Fruit fly (Drosophila melanogaster) whole organism, pupa: ENCODE measurements around the gene CG1416.

Experiments
- CG13204 ChIP-seq: fragments of 200-800 bp; sonication (Bioruptor generic); optimal IDR thresholded peaks from 2 replicates; lab custom pipeline; 2018; ENCODE audit warnings: missing biosample characterization, mild to moderate bottlenecking, missing genetic modification characterization, moderate library complexity
- CG34367 ChIP-seq: fragments of 200-800 bp; sonication (Bioruptor generic); optimal IDR thresholded peaks from 2 replicates; lab custom pipeline; 2018; ENCODE audit warnings: missing biosample characterization, mild to moderate bottlenecking, missing genetic modification characterization
- CG9948 ChIP-seq: fragments of 200-800 bp; sonication (Bioruptor generic); optimal IDR thresholded peaks from 2 replicates; lab custom pipeline; 2018; ENCODE audit warnings: missing biosample characterization, mild to moderate bottlenecking, missing genetic modification characterization, moderate library complexity
- EcR ChIP-seq: fragments of 200-800 bp; sonication (Bioruptor generic); optimal IDR thresholded peaks from 3 replicates; lab custom pipeline; 2019; ENCODE audit warnings: missing biosample characterization, missing genetic modification characterization, mild to moderate bottlenecking, moderate library complexity, missing genetic modification reagents

- no peak for TF ChIP-seq CG34367 (tag; lab: Kevin White, UChicago)
- no peak for TF ChIP-seq CG13204 (GFP tag; lab: Kevin White, UChicago)
- TF ChIP-seq CG9948 (tag; lab: Kevin White, UChicago): no peak
- no peak for TF ChIP-seq EcR (GFP tag; lab: Kevin White, UChicago)
Observed at dm6 chr2L:21806875-21807274, 49.1 kb downstream of the CG1416 start.
